Fruit fly (Drosophila melanogaster) whole organism: ENCODE data around the gene CG4956.

ENCODE experiments used
- EcR ChIP-seq, 2 experiments: fragments of >200 bp; optimal IDR thresholded peaks; 2 replicates each; lab custom pipeline; 2017; ENCODE audit warnings: missing biosample characterization in 2 of 2, missing genetic modification characterization in 2 of 2, missing genetic modification reagents in 2 of 2
- psq ChIP-seq: fragments of >200 bp; optimal IDR thresholded peaks from 2 replicates; lab custom pipeline; 2017
- usp ChIP-seq: fragments of >200 bp; optimal IDR thresholded peaks from 2 replicates; lab custom pipeline; 2017; ENCODE audit warnings: missing biosample characterization, missing genetic modification characterization, mixed read lengths

DNA sequence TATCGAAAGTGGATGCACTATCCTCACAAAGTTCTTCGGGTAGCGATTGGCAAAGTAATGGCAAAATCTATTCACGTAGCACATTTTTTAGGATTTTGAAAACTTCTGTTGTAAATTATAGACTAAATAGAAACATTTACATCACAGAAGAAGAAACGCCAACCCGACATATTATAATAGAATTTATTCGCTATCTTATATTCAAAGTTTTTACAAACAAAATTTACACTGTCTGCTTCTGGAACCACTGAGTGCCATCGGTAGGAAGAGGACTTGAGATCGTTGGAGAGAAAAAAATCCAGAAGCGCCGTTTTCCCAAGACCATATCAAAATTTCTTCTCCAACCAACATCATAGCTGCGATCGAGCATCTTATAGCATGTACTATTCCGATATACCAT, 1.0 kb downstream of the CG4956 start, which contains the start of gene CG17195:
- no peak for TF ChIP-seq psq (lab: Kevin White, UChicago)
- no peak for TF ChIP-seq EcR (GFP tag; optimal IDR thresholded peaks at IDR 0.05; lab: Kevin White, UChicago)
- no peak for TF ChIP-seq usp (GFP tag; lab: Kevin White, UChicago)
